Worm (Caenorhabditis elegans) whole organism, L4 larva: ENCODE results near the gene aqp-2.
A peak's percentile ranks its signal among the peaks of the same experiment; 100 is the strongest.

Experiments used
- D1046.2 ChIP-seq: fragments of 200-800 bp; sonication (Bioruptor generic); IDR thresholded peaks from 2 replicates; pipeline ENCODE4 v1.3.6; 2022; ENCODE audit warnings: missing genetic modification characterization, missing compliant biosample characterization
- F10B5.3 ChIP-seq: sonication (generic microtip); optimal IDR thresholded peaks from 2 replicates; lab custom pipeline; 2016; ENCODE audit warnings: mild to moderate bottlenecking, missing genetic modification characterization, missing compliant biosample characterization
- F44E2.7 ChIP-seq: fragments of 200-800 bp; sonication (Bioruptor generic); IDR thresholded peaks from 2 replicates; pipeline ENCODE4 v2.1.2; 2022; ENCODE audit warnings: missing genetic modification characterization, missing compliant biosample characterization
- F49E8.2 ChIP-seq: sonication (generic microtip); optimal IDR thresholded peaks from 2 replicates; lab custom pipeline; 2016; ENCODE audit warnings: missing compliant biosample characterization, mild to moderate bottlenecking, missing genetic modification characterization, borderline replicate concordance
- R02D3.7 ChIP-seq: fragments of 150-350 bp; sonication (generic microtip); optimal IDR thresholded peaks from 3 replicates; lab custom pipeline; 2014; ENCODE audit warnings: missing biosample characterization, missing genetic modification characterization
- Y105C5A.15 ChIP-seq: fragments of 200-800 bp; sonication (Bioruptor generic); IDR thresholded peaks from 2 replicates; pipeline ENCODE4 v1.3.6; 2022; ENCODE audit warnings: missing genetic modification characterization, missing compliant biosample characterization
- Y5F2A.4 ChIP-seq: fragments of 200-800 bp; sonication (Bioruptor generic); optimal IDR thresholded peaks from 2 replicates; lab custom pipeline; 2018; ENCODE audit warnings: mild to moderate bottlenecking, missing genetic modification characterization, missing compliant biosample characterization
- ZK546.5 ChIP-seq, 2 experiments: sonication (generic microtip); optimal IDR thresholded peaks; 2 replicates each; lab custom pipeline; 2017; ENCODE audit warnings: missing biosample characterization in 2 of 2, missing genetic modification characterization in 2 of 2
- aha-1 ChIP-seq: fragments of 150-350 bp; peaks from one replicate; lab custom pipeline; 2014; ENCODE audit warnings: missing biosample characterization, missing genetic modification characterization
- aly-2 ChIP-seq: sonication (generic microtip); optimal IDR thresholded peaks from 2 replicates; lab custom pipeline; 2018; ENCODE audit warnings: missing biosample characterization, missing genetic modification characterization
- arid-1 ChIP-seq: fragments of 200-800 bp; sonication (Bioruptor generic); conservative IDR thresholded peaks from 2 replicates; pipeline ENCODE4 v1.3.6; 2022; ENCODE audit warnings: missing genetic modification reagents, missing genetic modification characterization, missing compliant biosample characterization
- attf-4 ChIP-seq: sonication (generic microtip); optimal IDR thresholded peaks from 3 replicates; lab custom pipeline; 2017; ENCODE audit warnings: missing biosample characterization, missing genetic modification characterization
- ceh-28 ChIP-seq: fragments of 150-350 bp; optimal IDR thresholded peaks from 2 replicates; lab custom pipeline; 2014; ENCODE audit warnings: missing biosample characterization, missing genetic modification reagents, missing genetic modification characterization
- ceh-32 ChIP-seq: sonication (generic microtip); optimal IDR thresholded peaks from 2 replicates; lab custom pipeline; 2016; ENCODE audit warnings: mild to moderate bottlenecking, missing genetic modification characterization, missing compliant biosample characterization; ENCODE audit not compliant: poor library complexity
- ctbp-1 ChIP-seq: fragments of 200-800 bp; sonication (Bioruptor generic); IDR thresholded peaks from 2 replicates; pipeline ENCODE4 v1.3.6; 2022; ENCODE audit warnings: missing genetic modification reagents, missing genetic modification characterization, missing compliant biosample characterization
- daf-12 ChIP-seq: fragments of 150-350 bp; optimal IDR thresholded peaks from 2 replicates; lab custom pipeline; 2014; ENCODE audit warnings: missing biosample characterization, missing genetic modification reagents, missing genetic modification characterization
- daf-19 ChIP-seq: fragments of 200-800 bp; sonication (Bioruptor generic); conservative IDR thresholded peaks from 2 replicates; pipeline ENCODE4 v1.3.6; 2022; ENCODE audit warnings: missing genetic modification characterization, missing compliant biosample characterization
- daf-8 ChIP-seq: fragments of 200-800 bp; sonication (Bioruptor generic); IDR thresholded peaks from 2 replicates; pipeline ENCODE4 v1.3.6; 2022; ENCODE audit warnings: missing genetic modification characterization, missing compliant biosample characterization
- dmd-8 ChIP-seq: fragments of 200-800 bp; sonication (Bioruptor generic); IDR thresholded peaks from 2 replicates; pipeline ENCODE4 v1.3.6; 2022; ENCODE audit warnings: missing genetic modification characterization, missing compliant biosample characterization
- dpl-1 ChIP-seq: fragments of 150-350 bp; optimal IDR thresholded peaks from 2 replicates; lab custom pipeline; 2014; ENCODE audit warnings: missing biosample characterization, missing genetic modification reagents, missing genetic modification characterization
- hlh-30 ChIP-seq: sonication (generic microtip); optimal IDR thresholded peaks from 2 replicates; lab custom pipeline; 2017; ENCODE audit warnings: antibody characterized with exemption, mild to moderate bottlenecking, missing genetic modification characterization, missing compliant biosample characterization; ENCODE audit not compliant: insufficient read depth
- hmg-1.1 ChIP-seq: fragments of 200-800 bp; sonication (Bioruptor generic); IDR thresholded peaks from 2 replicates; pipeline ENCODE4 v1.3.6; 2022; ENCODE audit warnings: missing genetic modification reagents, missing genetic modification characterization, missing compliant biosample characterization
- jun-1 ChIP-seq: fragments of 150-350 bp; optimal IDR thresholded peaks from 2 replicates; lab custom pipeline; 2014; ENCODE audit warnings: missing biosample characterization, missing genetic modification reagents, missing genetic modification characterization
- lim-7 ChIP-seq: fragments of 200-800 bp; sonication (Bioruptor generic); IDR thresholded peaks from 2 replicates; pipeline ENCODE4 v1.3.6; 2022; ENCODE audit warnings: missing genetic modification characterization, missing compliant biosample characterization
- lin-1 ChIP-seq: fragments of 200-800 bp; sonication (Bioruptor generic); IDR thresholded peaks from 2 replicates; pipeline ENCODE4 v1.3.6; 2022; ENCODE audit warnings: missing genetic modification reagents, missing genetic modification characterization, missing compliant biosample characterization
- lin-13 ChIP-seq: fragments of 150-350 bp; optimal IDR thresholded peaks from 2 replicates; lab custom pipeline; 2014; ENCODE audit warnings: missing biosample characterization, missing genetic modification reagents, missing genetic modification characterization
- lin-29 ChIP-seq: fragments of 200-800 bp; sonication (Bioruptor generic); IDR thresholded peaks from 2 replicates; pipeline ENCODE4 v1.3.6; 2022; ENCODE audit warnings: missing genetic modification reagents, missing genetic modification characterization, missing compliant biosample characterization
- lir-3 ChIP-seq: sonication (generic microtip); optimal IDR thresholded peaks from 2 replicates; lab custom pipeline; 2016; ENCODE audit warnings: mild to moderate bottlenecking, missing genetic modification characterization, missing compliant biosample characterization
- lsy-2 ChIP-seq, 2 experiments: fragments of 150-350 bp in 1 of 2; sonication (generic microtip) in 1 of 2; optimal IDR thresholded peaks; 2 replicates each; lab custom pipeline; 2014 to 2017; ENCODE audit warnings: missing biosample characterization in 2 of 2, missing genetic modification characterization in 2 of 2
- madf-5 ChIP-seq, 2 experiments: fragments of 200-800 bp; sonication (Bioruptor generic); IDR thresholded peaks; 2 replicates each; pipeline ENCODE4 v1.3.6; 2022; ENCODE audit warnings: missing compliant biosample characterization in 2 of 2, missing genetic modification characterization in 2 of 2
- madf-9 ChIP-seq: fragments of 200-800 bp; sonication (Bioruptor generic); conservative IDR thresholded peaks from 2 replicates; pipeline ENCODE4 v1.3.6; 2022; ENCODE audit warnings: missing genetic modification reagents, missing genetic modification characterization, missing compliant biosample characterization
- mxl-2 ChIP-seq: fragments of 200-800 bp; sonication (Bioruptor generic); conservative IDR thresholded peaks from 2 replicates; pipeline ENCODE4 v1.3.6; 2022; ENCODE audit warnings: missing genetic modification reagents, missing genetic modification characterization, missing compliant biosample characterization
- mxl-3 ChIP-seq: fragments of 200-800 bp; sonication (Bioruptor generic); optimal IDR thresholded peaks from 2 replicates; lab custom pipeline; 2018; ENCODE audit warnings: mild to moderate bottlenecking, missing genetic modification characterization, missing compliant biosample characterization
- nhr-10 ChIP-seq: fragments of 150-350 bp; optimal IDR thresholded peaks from 2 replicates; lab custom pipeline; 2014; ENCODE audit warnings: missing biosample characterization, missing genetic modification characterization
- nhr-25 ChIP-seq: sonication (generic microtip); optimal IDR thresholded peaks from 2 replicates; lab custom pipeline; 2017; ENCODE audit warnings: missing genetic modification characterization, mild to moderate bottlenecking, missing compliant biosample characterization, antibody characterized with exemption, moderate library complexity, borderline replicate concordance; ENCODE audit not compliant: insufficient read depth
- nhr-42 ChIP-seq: fragments of 200-800 bp; sonication (Bioruptor generic); IDR thresholded peaks from 2 replicates; pipeline ENCODE4 v1.3.6; 2022; ENCODE audit warnings: missing genetic modification characterization, missing compliant biosample characterization
- nhr-48 ChIP-seq: sonication (generic microtip); optimal IDR thresholded peaks from 2 replicates; lab custom pipeline; 2016; ENCODE audit warnings: mild to moderate bottlenecking, missing genetic modification characterization, missing compliant biosample characterization
- nhr-6 ChIP-seq: fragments of 150-350 bp; optimal IDR thresholded peaks from 2 replicates; lab custom pipeline; 2014; ENCODE audit warnings: missing biosample characterization, missing genetic modification characterization
- nhr-76 ChIP-seq: fragments of 150-350 bp; optimal IDR thresholded peaks from 2 replicates; lab custom pipeline; 2014; ENCODE audit warnings: missing biosample characterization, missing genetic modification characterization
- nhr-77 ChIP-seq: fragments of 150-350 bp; optimal IDR thresholded peaks from 2 replicates; lab custom pipeline; 2014; ENCODE audit warnings: missing biosample characterization, missing genetic modification characterization
- php-3 ChIP-seq: fragments of 200-800 bp; sonication (Bioruptor generic); IDR thresholded peaks from 2 replicates; pipeline ENCODE4 v1.3.6; 2022; ENCODE audit warnings: missing genetic modification reagents, missing genetic modification characterization, missing compliant biosample characterization
- saeg-2 ChIP-seq: fragments of 200-800 bp; sonication (Bioruptor generic); IDR thresholded peaks from 2 replicates; pipeline ENCODE4 v1.3.6; 2022; ENCODE audit warnings: missing genetic modification reagents, missing genetic modification characterization, missing compliant biosample characterization
- snpc-1.2 ChIP-seq: fragments of 200-800 bp; sonication (Bioruptor generic); IDR thresholded peaks from 2 replicates; pipeline ENCODE4 v1.3.6; 2022; ENCODE audit warnings: missing genetic modification reagents, missing genetic modification characterization, missing compliant biosample characterization
- spr-1 ChIP-seq: sonication (generic microtip); optimal IDR thresholded peaks from 2 replicates; lab custom pipeline; 2016; ENCODE audit warnings: mild to moderate bottlenecking, missing genetic modification characterization, missing compliant biosample characterization
- unc-130 ChIP-seq: sonication (generic microtip); optimal IDR thresholded peaks from 2 replicates; lab custom pipeline; 2016; ENCODE audit warnings: missing genetic modification reagents, missing genetic modification characterization, missing compliant biosample characterization
- unc-39 ChIP-seq: sonication (generic microtip); optimal IDR thresholded peaks from 2 replicates; lab custom pipeline; 2017; ENCODE audit warnings: missing biosample characterization, missing genetic modification characterization
- unc-62 ChIP-seq, 3 experiments: fragments of 150-350 bp in 1 of 3; sonication (generic microtip); optimal IDR thresholded peaks in 2 of 3; peaks in 1 of 3; 1 replicate in 1 of 3; 2 replicates in 2 of 3; lab custom pipeline; 2014 to 2017; ENCODE audit warnings: missing biosample characterization in 3 of 3, missing genetic modification characterization in 3 of 3, missing genetic modification reagents in 3 of 3, missing genotype in 1 of 3
- vab-7 ChIP-seq: fragments of 200-800 bp; sonication (Bioruptor generic); IDR thresholded peaks from 2 replicates; pipeline ENCODE4 v1.3.6; 2022; ENCODE audit warnings: missing genetic modification reagents, missing genetic modification characterization, missing compliant biosample characterization
- zfp-2 ChIP-seq: sonication (generic microtip); optimal IDR thresholded peaks from 2 replicates; lab custom pipeline; 2016; ENCODE audit warnings: mild to moderate bottlenecking, missing genetic modification characterization, missing compliant biosample characterization
- ztf-7 ChIP-seq: fragments of 150-350 bp; optimal IDR thresholded peaks from 2 replicates; lab custom pipeline; 2014; ENCODE audit warnings: missing biosample characterization, missing genetic modification characterization

The aqp-2 gene

DNA sequence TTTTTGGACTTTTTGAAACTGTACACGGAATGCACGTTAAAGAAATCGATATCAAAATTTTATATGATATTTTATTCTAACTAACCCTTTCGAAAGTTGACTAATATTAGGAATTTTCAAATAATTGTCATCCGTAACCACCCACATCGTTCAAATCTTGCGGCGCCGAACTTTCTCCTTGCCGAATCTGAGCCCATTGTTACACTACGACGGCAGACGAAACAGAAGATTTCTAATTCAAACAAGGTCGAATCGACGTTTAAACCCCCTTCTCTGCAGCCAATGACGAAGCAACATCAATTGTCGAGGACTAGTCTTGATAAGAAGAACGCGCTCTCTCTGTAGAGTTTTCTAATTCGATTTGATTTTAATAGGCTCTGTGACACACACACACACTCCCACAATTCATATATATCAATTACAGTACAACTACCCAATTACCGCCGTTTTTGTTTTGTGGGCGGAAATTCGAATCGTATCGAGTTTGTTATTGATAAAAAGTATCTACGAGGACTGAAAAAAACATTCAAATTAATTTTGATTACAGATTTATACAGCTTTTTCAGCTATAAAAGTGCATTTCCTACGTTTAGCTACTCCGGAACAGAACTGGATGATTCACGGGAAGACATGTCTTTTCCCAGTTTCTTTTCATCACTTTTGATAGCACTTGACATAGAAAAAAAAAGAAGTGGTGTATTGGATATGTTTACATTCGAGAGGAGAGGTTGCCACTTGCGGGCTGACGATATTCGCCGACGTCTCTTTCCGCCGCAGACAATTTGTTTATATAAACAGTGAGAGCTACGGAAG lies 22.8 kb upstream of the aqp-2 start:
- peak; percentile 38 to 97 for TF ChIP-seq unc-62 (GFP tag; optimal IDR thresholded peaks at IDR 0.05 in 1 of 2; lab: Kevin White, UChicago)
- no peak for TF ChIP-seq unc-62 (tag; optimal IDR thresholded peaks at IDR 0.05; lab: Kevin White, UChicago)
- no peak for TF ChIP-seq nhr-48 (tag; lab: Kevin White, UChicago)
- peak; percentile 24 for TF ChIP-seq nhr-25 (tag; lab: Kevin White, UChicago)
- TF ChIP-seq R02D3.7 (tag; lab: Kevin White, UChicago) = no peak
- no peak for TF ChIP-seq nhr-6 (tag; lab: Kevin White, UChicago)
- no peak for TF ChIP-seq snpc-1.2 (GFP tag; lab: Robert Waterston, UW)
- no peak for TF ChIP-seq unc-130 (GFP tag; lab: Kevin White, UChicago)
- no peak for TF ChIP-seq lin-29
- no peak for TF ChIP-seq attf-4 (tag; lab: Kevin White, UChicago)
- no peak for TF ChIP-seq F49E8.2 (tag; lab: Kevin White, UChicago)
- no peak for TF ChIP-seq nhr-10 (tag; lab: Kevin White, UChicago)
- TF ChIP-seq saeg-2 = no peak
- no peak for TF ChIP-seq ceh-32
- TF ChIP-seq arid-1 = no peak
- TF ChIP-seq nhr-76 (tag; lab: Kevin White, UChicago) = no peak
- TF ChIP-seq lin-13 (GFP tag; lab: Kevin White, UChicago) = no peak
- TF ChIP-seq spr-1 = no peak
- TF ChIP-seq unc-39 (tag; lab: Kevin White, UChicago) = no peak
- TF ChIP-seq aly-2 = no peak
- no peak for TF ChIP-seq mxl-2
- no peak for TF ChIP-seq D1046.2
- TF ChIP-seq F10B5.3 (tag; lab: Kevin White, UChicago) = no peak
- no peak for TF ChIP-seq nhr-42 (GFP tag; lab: Robert Waterston, UW)
- no peak for TF ChIP-seq mxl-3
- TF ChIP-seq hmg-1.1 (GFP tag; lab: Robert Waterston, UW) = no peak
- TF ChIP-seq daf-19 (GFP tag; lab: Robert Waterston, UW) = no peak
- TF ChIP-seq lin-1 (GFP tag; lab: Robert Waterston, UW) = peak; percentile 13; the same call in 1 of the 2 replicates
- no peak for TF ChIP-seq ZK546.5 (tag; optimal IDR thresholded peaks at IDR 0.05; lab: Kevin White, UChicago)
- TF ChIP-seq lsy-2 (tag; optimal IDR thresholded peaks at IDR 0.05; lab: Kevin White, UChicago) = peak in 1 of 2 experiments; percentile 52
- no peak for TF ChIP-seq ztf-7 (tag; lab: Kevin White, UChicago)
- TF ChIP-seq dpl-1 (GFP tag; lab: Kevin White, UChicago) = no peak
- TF ChIP-seq aha-1 (tag; lab: Kevin White, UChicago) = peak; percentile 76
- no peak for TF ChIP-seq lir-3 (tag; lab: Kevin White, UChicago)
- TF ChIP-seq ceh-28 (tag; lab: Kevin White, UChicago) = no peak
- TF ChIP-seq hlh-30 (tag; lab: Kevin White, UChicago) = no peak
- TF ChIP-seq madf-9 (GFP tag; lab: Robert Waterston, UW) = no peak
- no peak for TF ChIP-seq Y105C5A.15 (GFP tag; lab: Robert Waterston, UW)
- no peak for TF ChIP-seq madf-5 (GFP tag; IDR thresholded peaks at IDR 0.05; lab: Robert Waterston, UW)
- TF ChIP-seq php-3 = peak; percentile 33; the same call in 1 of the 2 replicates
- TF ChIP-seq vab-7 (GFP tag; lab: Robert Waterston, UW) = 0 out of 2 replicates have a peak, but pooled peaks have one; percentile 18
- no peak for TF ChIP-seq dmd-8 (GFP tag; lab: Robert Waterston, UW)
- TF ChIP-seq jun-1 = no peak
- TF ChIP-seq Y5F2A.4 (GFP tag; lab: Kevin White, UChicago) = no peak
- no peak for TF ChIP-seq lim-7 (GFP tag; lab: Robert Waterston, UW)
- no peak for TF ChIP-seq daf-12
- no peak for TF ChIP-seq daf-8 (GFP tag; lab: Robert Waterston, UW)
- TF ChIP-seq zfp-2 (tag; lab: Kevin White, UChicago) = no peak
- TF ChIP-seq F44E2.7 (GFP tag; lab: Robert Waterston, UW) = no peak
- TF ChIP-seq ctbp-1 (GFP tag; lab: Robert Waterston, UW) = no peak
- TF ChIP-seq nhr-77 = no peak
